Worm (Caenorhabditis elegans) whole organism, L3 larva: ENCODE measurements around the gene nlp-71.

Experiments
- fkh-10 ChIP-seq: sonication (generic microtip); optimal IDR thresholded peaks from 2 replicates; lab custom pipeline; 2017; ENCODE audit warnings: missing biosample characterization, missing genetic modification reagents, missing genetic modification characterization
- nhr-12 ChIP-seq: fragments of 150-350 bp; optimal IDR thresholded peaks from 2 replicates; lab custom pipeline; 2014; ENCODE audit warnings: missing biosample characterization, missing genetic modification characterization
- nhr-237 ChIP-seq: fragments of 150-350 bp; optimal IDR thresholded peaks from 2 replicates; lab custom pipeline; 2014; ENCODE audit warnings: missing biosample characterization, missing genetic modification characterization

- TF ChIP-seq nhr-12 (tag; lab: Kevin White, UChicago) (no peak), fkh-10 (no peak), nhr-237 (tag; lab: Kevin White, UChicago) (no peak)
Measured at ce11 chrIV:6372993-6373392, 40.4 kb downstream of the nlp-71 start, which contains the start of gene smg-3.
